Worm (Caenorhabditis elegans) whole organism, mixed stage, embryonic: Measurements from ENCODE around the gene mig-14.

Experiments
- M03D4.4 ChIP-seq: sonication (generic microtip); optimal IDR thresholded peaks from 2 replicates; lab custom pipeline; 2017; ENCODE audit warnings: mild to moderate bottlenecking, missing genetic modification characterization, missing compliant biosample characterization
- elt-1 ChIP-seq: sonication (generic microtip); optimal IDR thresholded peaks from 2 replicates; lab custom pipeline; 2017; ENCODE audit warnings: missing genetic modification characterization, mild to moderate bottlenecking, missing compliant biosample characterization, antibody characterized with exemption, moderate library complexity, borderline replicate concordance; ENCODE audit not compliant: insufficient read depth
- elt-3 ChIP-seq: fragments of 150-350 bp; optimal IDR thresholded peaks from 2 replicates; lab custom pipeline; 2014; ENCODE audit warnings: missing biosample characterization, missing genetic modification characterization
- ham-2 ChIP-seq: fragments of 200-800 bp; sonication (Bioruptor generic); optimal IDR thresholded peaks from 2 replicates; lab custom pipeline; 2018; ENCODE audit warnings: mild to moderate bottlenecking, missing genetic modification characterization, missing compliant biosample characterization
- lsy-2 ChIP-seq: fragments of 150-350 bp; optimal IDR thresholded peaks from 2 replicates; lab custom pipeline; 2014; ENCODE audit warnings: missing biosample characterization, missing genetic modification characterization
- mep-1 ChIP-seq: fragments of 150-350 bp; optimal IDR thresholded peaks from 2 replicates; lab custom pipeline; 2017; ENCODE audit warnings: missing biosample characterization, missing genetic modification reagents, missing genetic modification characterization, inconsistent platforms
- nhr-76 ChIP-seq: sonication (generic microtip); optimal IDR thresholded peaks from 2 replicates; lab custom pipeline; 2017; ENCODE audit warnings: missing biosample characterization, missing genetic modification characterization
- snpc-4 ChIP-seq: fragments of 150-350 bp; optimal IDR thresholded peaks from 2 replicates; lab custom pipeline; 2014; ENCODE audit warnings: missing biosample characterization, missing genetic modification characterization

DNA sequence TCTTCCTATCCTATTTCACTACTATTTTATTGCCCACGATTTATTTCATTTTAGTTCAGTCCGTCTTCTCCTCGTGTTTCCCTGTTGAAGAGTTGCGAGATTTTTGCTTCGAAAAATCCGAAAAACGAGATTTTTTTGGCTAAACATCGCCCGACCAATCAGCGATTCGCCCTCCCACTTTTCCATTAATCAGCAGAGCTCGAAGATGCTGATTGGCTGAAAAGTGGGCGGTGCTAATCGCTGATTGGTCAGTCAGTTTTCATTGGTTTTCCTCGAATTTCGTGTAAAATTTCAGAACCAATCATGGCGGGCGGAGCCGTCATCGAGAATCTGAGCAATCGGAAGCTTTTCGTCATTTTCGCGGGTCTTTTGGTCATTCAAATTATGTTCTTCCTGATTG, at the start of gene mig-14:
- TF ChIP-seq mep-1 (no peak), snpc-4 (tag; lab: Kevin White, UChicago) (no peak), M03D4.4 (no peak), elt-1 (tag; lab: Kevin White, UChicago) (no peak), elt-3 (tag; lab: Kevin White, UChicago) (no peak), ham-2 (GFP tag; lab: Kevin White, UChicago) (no peak), nhr-76 (no peak), lsy-2 (tag; lab: Kevin White, UChicago) (no peak)
